Worm (Caenorhabditis elegans) whole organism, L4 larva: ENCODE results near the gene F27D9.7.
"Not testable (repeated sequence)": the region's sequence is repeated elsewhere in the genome, so short reads cannot be mapped to it uniquely, and the experiment has no call there.

Experiments used
- ama-1 ChIP-seq: fragments of 150-350 bp; optimal IDR thresholded peaks from 2 replicates; lab custom pipeline; 2014; ENCODE audit warnings: inconsistent platforms, mixed read lengths
- ceh-28 ChIP-seq: fragments of 150-350 bp; optimal IDR thresholded peaks from 2 replicates; lab custom pipeline; 2014; ENCODE audit warnings: missing biosample characterization, missing genetic modification reagents, missing genetic modification characterization

ce11 chrX:7664819-7665218 is 5.7 kb downstream of the F27D9.7 start, which contains the start of gene dhs-29:
- not testable (repeated sequence) for TF ChIP-seq ama-1; ceh-28 (tag; lab: Kevin White, UChicago)
